Worm (Caenorhabditis elegans): Measurements from ENCODE around the gene R05G6.9.

The R05G6.9 gene

DNA sequence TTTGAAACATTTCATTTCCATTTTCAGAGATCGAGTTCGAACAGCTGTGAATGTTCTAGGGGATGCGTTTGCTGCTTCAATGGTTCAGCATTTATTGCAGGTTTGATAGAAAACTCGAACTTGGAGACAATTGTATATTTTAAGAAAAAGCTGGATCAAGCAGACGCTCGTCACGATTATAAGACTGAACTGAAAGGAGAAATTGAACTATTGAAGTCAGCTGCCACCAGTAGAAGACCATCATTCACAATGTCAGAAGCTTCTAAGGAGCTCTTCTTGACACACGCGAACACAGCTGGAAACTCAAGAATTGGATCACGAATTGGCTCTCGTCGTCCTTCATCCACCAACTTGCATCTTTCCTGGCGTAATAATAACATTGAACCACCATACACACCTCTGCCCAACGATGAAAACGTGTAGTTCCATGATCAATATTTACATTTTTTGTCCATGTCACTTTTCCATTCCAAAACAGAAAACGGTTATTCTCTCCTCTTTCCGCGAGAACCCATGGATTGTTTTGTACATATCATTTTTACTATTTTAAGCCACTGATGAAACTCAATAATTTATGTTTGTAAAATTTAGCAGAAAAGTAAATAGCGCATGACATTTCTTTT is 10.1 kb downstream of the R05G6.9 start:
- TF ChIP-seq hlh-1 (tag; optimal IDR thresholded peaks at IDR 0.05) (no peak), nhr-237 (tag; optimal IDR thresholded peaks at IDR 0.05) (no peak), nhr-76 (tag; optimal IDR thresholded peaks at IDR 0.05) (no peak), elt-1 (tag; optimal IDR thresholded peaks at IDR 0.05; ENCODE audit: borderline replicate concordance, insufficient read depth) (no peak), snpc-4 (tag; optimal IDR thresholded peaks at IDR 0.05) (no peak), nhr-12 (tag; optimal IDR thresholded peaks at IDR 0.05) (no peak), unc-39 (tag; optimal IDR thresholded peaks at IDR 0.05) (no peak), flh-1 (GFP tag; optimal IDR thresholded peaks at IDR 0.05) (no peak), unc-120 (tag; optimal IDR thresholded peaks at IDR 0.05; ENCODE audit: poor library complexity, severe bottlenecking) (no peak), ztf-11 (tag; optimal IDR thresholded peaks at IDR 0.05) (no peak), blmp-1 (tag; optimal IDR thresholded peaks at IDR 0.05) (no peak), lin-13 (tag; optimal IDR thresholded peaks at IDR 0.05) (no peak), sptf-1 (tag; optimal IDR thresholded peaks at IDR 0.05) (no peak), ces-1 (GFP tag; optimal IDR thresholded peaks at IDR 0.05) (no peak), lsy-2 (tag; optimal IDR thresholded peaks at IDR 0.05) (no peak), unc-62 (GFP tag; optimal IDR thresholded peaks at IDR 0.05) (no peak), drap-1 (GFP tag; optimal IDR thresholded peaks at IDR 0.05) (no peak)

- TF ChIP-seq cnd-1 (tag; optimal IDR thresholded peaks at IDR 0.05) (no peak), hlh-1 (tag; optimal IDR thresholded peaks at IDR 0.05) (no peak), nhr-76 (tag; optimal IDR thresholded peaks at IDR 0.05) (no peak), nhr-28 (tag; optimal IDR thresholded peaks at IDR 0.05) (no peak), ces-1 (GFP tag; optimal IDR thresholded peaks at IDR 0.05) (no peak), lin-13 (tag; optimal IDR thresholded peaks at IDR 0.05) (no peak), mep-1 (tag; optimal IDR thresholded peaks at IDR 0.05) (no peak), nhr-237 (tag; optimal IDR thresholded peaks at IDR 0.05) (no peak), snpc-4 (tag; optimal IDR thresholded peaks at IDR 0.05) (no peak)
Measured at ce11 chrIV:7503322-7503721, 12.7 kb downstream of the R05G6.9 start, which contains the start of gene glt-6. Gene glt-6 (plus strand): TSS chrIV:7503622.

- TF ChIP-seq tbx-8 (GFP tag; optimal IDR thresholded peaks at IDR 0.05) (no peak), elt-1 (tag; optimal IDR thresholded peaks at IDR 0.05; ENCODE audit: borderline replicate concordance, insufficient read depth) (no peak), ceh-39 (tag; optimal IDR thresholded peaks at IDR 0.05) (no peak), M03D4.4 (tag; optimal IDR thresholded peaks at IDR 0.05) (no peak), blmp-1 (tag; optimal IDR thresholded peaks at IDR 0.05) (no peak), bed-3 (GFP tag; optimal IDR thresholded peaks at IDR 0.05) (no peak), unc-62 (GFP tag; optimal IDR thresholded peaks at IDR 0.05) (no peak), mep-1 (tag; optimal IDR thresholded peaks at IDR 0.05) (no peak), ham-2 (GFP tag; optimal IDR thresholded peaks at IDR 0.05) (no peak), flh-1 (GFP tag; optimal IDR thresholded peaks at IDR 0.05) (no peak), nhr-12 (tag; optimal IDR thresholded peaks at IDR 0.05) (no peak), ztf-11 (tag; optimal IDR thresholded peaks at IDR 0.05) (no peak), unc-120 (tag; optimal IDR thresholded peaks at IDR 0.05; ENCODE audit: poor library complexity, severe bottlenecking) (no peak)
Measured at ce11 chrIV:7501337-7501736, 14.7 kb downstream of the R05G6.9 start, which contains the start of gene F55G1.15. Gene F55G1.15 (minus strand): TSS chrIV:7501437.

ce11 chrIV:7500924-7501323 is 15.1 kb downstream of the R05G6.9 start:
- no peak for TF ChIP-seq mab-5 (tag; optimal IDR thresholded peaks at IDR 0.05)
- no peak for TF ChIP-seq lsy-2 (tag; optimal IDR thresholded peaks at IDR 0.05)
- TF ChIP-seq ceh-39 (tag; optimal IDR thresholded peaks at IDR 0.05), result no peak
- no peak for TF ChIP-seq unc-120 (tag; optimal IDR thresholded peaks at IDR 0.05; ENCODE audit: poor library complexity, severe bottlenecking)
- no peak for TF ChIP-seq cnd-1 (tag; optimal IDR thresholded peaks at IDR 0.05)
- TF ChIP-seq mls-2 (tag; optimal IDR thresholded peaks at IDR 0.05), result no peak
- TF ChIP-seq drap-1 (GFP tag; optimal IDR thresholded peaks at IDR 0.05), result no peak
- no peak for TF ChIP-seq zip-8 (tag; optimal IDR thresholded peaks at IDR 0.05)
- no peak for TF ChIP-seq ces-1 (GFP tag; optimal IDR thresholded peaks at IDR 0.05)
- no peak for TF ChIP-seq bed-3 (GFP tag; optimal IDR thresholded peaks at IDR 0.05)
- TF ChIP-seq ceh-43 (GFP tag; optimal IDR thresholded peaks at IDR 0.05), result no peak

DNA sequence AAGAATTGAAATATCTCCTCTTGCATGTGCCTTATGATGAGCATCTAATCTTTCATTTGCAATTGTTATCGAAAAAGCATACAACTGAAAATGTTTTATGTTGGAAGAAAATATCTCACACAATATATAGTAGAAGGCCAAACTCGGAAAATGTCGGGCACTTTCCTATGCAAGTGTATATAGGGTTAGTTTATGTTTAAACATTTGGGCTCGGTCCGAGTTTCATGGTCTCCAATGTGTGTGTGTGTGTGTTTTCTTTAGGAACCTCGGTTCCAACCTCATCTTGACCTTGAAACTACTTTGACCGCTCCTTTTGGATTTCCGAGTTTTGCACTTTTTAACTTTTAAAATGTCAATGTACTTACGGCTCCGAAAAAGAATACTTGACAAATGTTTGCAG is 16.8 kb downstream of the R05G6.9 start:
- TF ChIP-seq cnd-1 (tag; optimal IDR thresholded peaks at IDR 0.05), result no peak
- no peak for TF ChIP-seq elt-3 (tag; optimal IDR thresholded peaks at IDR 0.05)
- TF ChIP-seq nhr-28 (tag; optimal IDR thresholded peaks at IDR 0.05), result no peak
- no peak for TF ChIP-seq hlh-1 (tag; optimal IDR thresholded peaks at IDR 0.05)
- TF ChIP-seq lin-32 (GFP tag; optimal IDR thresholded peaks at IDR 0.05), result no peak
- no peak for TF ChIP-seq mab-5 (tag; optimal IDR thresholded peaks at IDR 0.05)
- no peak for TF ChIP-seq elt-1 (tag; optimal IDR thresholded peaks at IDR 0.05; ENCODE audit: borderline replicate concordance, insufficient read depth)
- no peak for TF ChIP-seq ces-1 (GFP tag; optimal IDR thresholded peaks at IDR 0.05)
- no peak for TF ChIP-seq ceh-39 (tag; optimal IDR thresholded peaks at IDR 0.05)
- no peak for TF ChIP-seq nhr-76 (tag; optimal IDR thresholded peaks at IDR 0.05)
- TF ChIP-seq sptf-1 (tag; optimal IDR thresholded peaks at IDR 0.05), result no peak
- TF ChIP-seq ham-2 (GFP tag; optimal IDR thresholded peaks at IDR 0.05), result no peak
- TF ChIP-seq tbx-8 (GFP tag; optimal IDR thresholded peaks at IDR 0.05), result no peak
- TF ChIP-seq nhr-2 (tag; optimal IDR thresholded peaks at IDR 0.05), result no peak
- TF ChIP-seq ceh-43 (GFP tag; optimal IDR thresholded peaks at IDR 0.05), result no peak
- TF ChIP-seq flh-1 (GFP tag; optimal IDR thresholded peaks at IDR 0.05), result no peak
- no peak for TF ChIP-seq unc-62 (GFP tag; optimal IDR thresholded peaks at IDR 0.05)
- no peak for TF ChIP-seq unc-39 (tag; optimal IDR thresholded peaks at IDR 0.05)
- TF ChIP-seq unc-120 (tag; optimal IDR thresholded peaks at IDR 0.05; ENCODE audit: poor library complexity, severe bottlenecking), result no peak
- no peak for TF ChIP-seq nhr-12 (tag; optimal IDR thresholded peaks at IDR 0.05)
